Worm (Caenorhabditis elegans) whole organism, young adult: ENCODE results near the gene pap-1.

Source experiments
- B0035.1 ChIP-seq: sonication (generic microtip); optimal IDR thresholded peaks from 2 replicates; lab custom pipeline; 2016; ENCODE audit warnings: missing genetic modification characterization, mild to moderate bottlenecking, missing compliant biosample characterization, missing genotype, missing genetic modification reagents
- D2030.7 ChIP-seq: fragments of 200-800 bp; sonication (Bioruptor generic); IDR thresholded peaks from 2 replicates; pipeline ENCODE4 v1.3.6; 2022; ENCODE audit warnings: missing genetic modification reagents, missing genetic modification characterization, missing compliant biosample characterization
- F49E8.2 ChIP-seq: sonication (generic microtip); optimal IDR thresholded peaks from 3 replicates; lab custom pipeline; 2017; ENCODE audit warnings: missing genetic modification characterization, mild to moderate bottlenecking, missing compliant biosample characterization, antibody characterized with exemption, moderate library complexity; ENCODE audit not compliant: insufficient read depth
- K11D2.4 ChIP-seq: fragments of 200-800 bp; sonication (Bioruptor generic); IDR thresholded peaks from 2 replicates; pipeline ENCODE4 v1.3.6; 2022; ENCODE audit warnings: missing genetic modification reagents, missing genetic modification characterization, missing compliant biosample characterization
- Y67H2A.10 ChIP-seq: fragments of 200-800 bp; sonication (Bioruptor generic); conservative IDR thresholded peaks from 2 replicates; pipeline ENCODE4 v1.3.6; 2022; ENCODE audit warnings: missing genetic modification reagents, missing genetic modification characterization, missing compliant biosample characterization
- ama-1 ChIP-seq, 3 experiments: fragments of 150-350 bp in 1 of 3; sonication (generic microtip) in 2 of 3; optimal IDR thresholded peaks; 2 replicates each; lab custom pipeline; 2014 to 2018; ENCODE audit warnings: missing biosample characterization in 2 of 3, missing genetic modification characterization in 2 of 3, missing genetic modification reagents in 2 of 3
- atf-7 ChIP-seq: sonication (generic microtip); optimal IDR thresholded peaks from 2 replicates; lab custom pipeline; 2017; ENCODE audit warnings: mild to moderate bottlenecking, missing genetic modification characterization, missing compliant biosample characterization
- ets-4 ChIP-seq: fragments of 200-800 bp; sonication (Bioruptor generic); optimal IDR thresholded peaks from 2 replicates; lab custom pipeline; 2018; ENCODE audit warnings: mild to moderate bottlenecking, missing genetic modification characterization, missing compliant biosample characterization
- let-607 ChIP-seq, 2 experiments: fragments of 200-800 bp in 1 of 2; sonication (Bioruptor generic) in 1 of 2; sonication (generic microtip) in 1 of 2; optimal IDR thresholded peaks; 2 replicates each; lab custom pipeline; 2016 to 2018; ENCODE audit warnings: mild to moderate bottlenecking in 2 of 2, missing compliant biosample characterization in 2 of 2, missing genetic modification characterization in 2 of 2, moderate library complexity in 2 of 2, missing genotype in 1 of 2
- lin-35 ChIP-seq, 3 experiments: fragments of 150-350 bp in 2 of 3; sonication (generic microtip) in 1 of 3; optimal IDR thresholded peaks; 2 replicates each; lab custom pipeline; 2014 to 2018; ENCODE audit warnings: missing biosample characterization in 3 of 3, missing genetic modification characterization in 3 of 3, missing genetic modification reagents in 3 of 3
- nhr-120 ChIP-seq: fragments of 200-800 bp; sonication (Bioruptor generic); IDR thresholded peaks from 2 replicates; pipeline ENCODE4 v1.3.6; 2022; ENCODE audit warnings: missing genetic modification characterization, missing compliant biosample characterization
- nhr-90 ChIP-seq: sonication (generic microtip); optimal IDR thresholded peaks from 2 replicates; lab custom pipeline; 2016; ENCODE audit warnings: missing genotype, mild to moderate bottlenecking, missing genetic modification characterization, missing compliant biosample characterization
- sdz-38 ChIP-seq: sonication (generic microtip); optimal IDR thresholded peaks from 2 replicates; lab custom pipeline; 2016; ENCODE audit warnings: missing genotype, missing genetic modification characterization, missing compliant biosample characterization
- sptf-2 ChIP-seq: fragments of 200-800 bp; sonication (Bioruptor generic); optimal IDR thresholded peaks from 2 replicates; lab custom pipeline; 2018; ENCODE audit warnings: mild to moderate bottlenecking, missing genetic modification characterization, missing compliant biosample characterization

- TF ChIP-seq let-607 (tag; optimal IDR thresholded peaks at IDR 0.05; lab: Kevin White, UChicago) (no peak), lin-35 (GFP tag; optimal IDR thresholded peaks at IDR 0.05; lab: Kevin White, UChicago) (no peak), ama-1 (optimal IDR thresholded peaks at IDR 0.05; lab: Kevin White, UChicago) (no peak), ama-1 (GFP tag; optimal IDR thresholded peaks at IDR 0.05; lab: Kevin White, UChicago) (no peak), ets-4 (GFP tag; lab: Kevin White, UChicago) (no peak), atf-7 (tag; lab: Kevin White, UChicago) (no peak), F49E8.2 (tag; lab: Kevin White, UChicago) (no peak), Y67H2A.10 (GFP tag; lab: Robert Waterston, UW) (no peak), sptf-2 (GFP tag; lab: Kevin White, UChicago) (no peak), nhr-120 (no peak), sdz-38 (no peak), nhr-90 (tag; lab: Kevin White, UChicago) (no peak), B0035.1 (tag; lab: Kevin White, UChicago) (no peak), D2030.7 (GFP tag; lab: Robert Waterston, UW) (no peak), K11D2.4 (GFP tag; lab: Robert Waterston, UW) (no peak)
Measured at ce11 chrV:10483995-10484394, 42.2 kb downstream of the pap-1 start.
